Worm (Caenorhabditis elegans) whole organism, mixed stage, embryonic: ENCODE results near the gene C45G9.2.

Source experiments
- blmp-1 ChIP-seq: fragments of 150-350 bp; optimal IDR thresholded peaks from 2 replicates; lab custom pipeline; 2014; ENCODE audit warnings: missing biosample characterization, missing genetic modification characterization
- nhr-237 ChIP-seq: fragments of 150-350 bp; optimal IDR thresholded peaks from 2 replicates; lab custom pipeline; 2014; ENCODE audit warnings: missing biosample characterization, missing genetic modification characterization
- nhr-76 ChIP-seq: sonication (generic microtip); optimal IDR thresholded peaks from 2 replicates; lab custom pipeline; 2017; ENCODE audit warnings: missing biosample characterization, missing genetic modification characterization
- pha-4 ChIP-seq: fragments of 150-350 bp; optimal IDR thresholded peaks from 2 replicates; lab custom pipeline; 2018; ENCODE audit warnings: missing biosample characterization, missing genetic modification reagents, missing genetic modification characterization
- snpc-4 ChIP-seq: fragments of 150-350 bp; optimal IDR thresholded peaks from 2 replicates; lab custom pipeline; 2014; ENCODE audit warnings: missing biosample characterization, missing genetic modification characterization
- sptf-1 ChIP-seq: sonication (generic microtip); optimal IDR thresholded peaks from 2 replicates; lab custom pipeline; 2017; ENCODE audit warnings: mild to moderate bottlenecking, missing genetic modification characterization, moderate library complexity, missing compliant biosample characterization
- unc-120 ChIP-seq: sonication (generic microtip); optimal IDR thresholded peaks from 2 replicates; lab custom pipeline; 2017; ENCODE audit warnings: missing genetic modification characterization, missing compliant biosample characterization; ENCODE audit not compliant: poor library complexity, severe bottlenecking

DNA sequence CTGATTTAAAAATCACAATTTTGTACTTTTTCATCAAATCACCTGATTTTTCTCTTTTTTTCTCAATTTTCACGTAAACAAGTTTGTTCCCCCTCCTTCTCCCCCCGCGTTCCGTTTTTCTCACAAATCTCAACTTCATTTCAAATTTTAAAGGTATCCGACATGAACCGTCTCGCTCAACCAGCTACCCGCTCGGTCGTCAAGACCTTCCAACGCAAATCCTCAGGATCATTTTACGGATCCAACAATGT is 12.6 kb downstream of the C45G9.2 start, which contains the start of gene cox-6A:
- TF ChIP-seq unc-120 (tag; lab: Kevin White, UChicago) (no peak), pha-4 (tag; lab: Kevin White, UChicago) (no peak), sptf-1 (tag; lab: Kevin White, UChicago) (no peak), snpc-4 (tag; lab: Kevin White, UChicago) (no peak), blmp-1 (tag; lab: Kevin White, UChicago) (no peak), nhr-237 (no peak), nhr-76 (tag; lab: Kevin White, UChicago) (no peak)
